Fruit fly (Drosophila melanogaster): ENCODE results near the gene nkd.

Gene nkd

DNA sequence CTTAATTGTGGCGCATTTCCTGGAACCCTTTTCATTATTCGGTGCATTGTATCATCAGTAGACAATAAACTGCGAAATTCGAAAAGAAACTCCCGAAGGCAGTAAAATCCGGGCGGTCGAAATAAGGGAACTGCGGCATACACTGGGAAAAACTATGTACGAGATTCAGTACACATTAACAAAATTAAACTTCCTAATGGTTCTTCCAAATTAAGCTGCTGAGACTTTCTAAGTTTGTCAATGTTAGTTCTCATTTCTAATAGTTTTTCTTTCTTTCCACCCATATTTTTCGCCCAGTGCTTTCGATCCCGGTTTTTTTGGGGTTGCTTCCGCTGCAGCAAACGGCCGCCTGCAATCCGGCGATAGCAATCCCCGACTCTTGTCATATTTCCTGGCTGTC lies 20.4 kb downstream of the nkd start (continued):
- TF ChIP-seq esg (GFP tag; conservative IDR thresholded peaks at IDR 0.05) = peak; percentile 75
- peak; percentile 74 for TF ChIP-seq tgo (GFP tag; IDR thresholded peaks at IDR 0.05)
- TF ChIP-seq wor (GFP tag; IDR thresholded peaks at IDR 0.05) = peak; percentile 59; the same call in 1 of the 2 replicates
- peak; percentile 80 for TF ChIP-seq Asciz (GFP tag; optimal IDR thresholded peaks at IDR 0.05)
- TF ChIP-seq CG17568 (GFP tag; optimal IDR thresholded peaks at IDR 0.05) = peak; percentile 65
- peak; percentile 73 for TF ChIP-seq trem (tag; optimal IDR thresholded peaks at IDR 0.05)
- TF ChIP-seq maf-S (GFP tag; optimal IDR thresholded peaks at IDR 0.05) = no peak
- TF ChIP-seq oc (tag; optimal IDR thresholded peaks at IDR 0.05) = peak; percentile 70
- no peak for TF ChIP-seq Ets97D (GFP tag; optimal IDR thresholded peaks at IDR 0.05)
- TF ChIP-seq ham (GFP tag; IDR thresholded peaks at IDR 0.05) = no peak
- TF ChIP-seq sqz (GFP tag; optimal IDR thresholded peaks at IDR 0.05) = peak; percentile 45
- TF ChIP-seq CG3163 (GFP tag; optimal IDR thresholded peaks at IDR 0.05) = peak; percentile 29
- TF ChIP-seq CG3726 (GFP tag; IDR thresholded peaks at IDR 0.05) = peak; percentile 66; the same call in 1 of the 3 replicates
- TF ChIP-seq CG18476 (GFP tag; optimal IDR thresholded peaks at IDR 0.05) = peak; percentile 45
- TF ChIP-seq Aef1 (GFP tag; IDR thresholded peaks at IDR 0.05) = 0 out of 3 replicates have a peak, but pooled peaks have one; percentile 29
- TF ChIP-seq z (GFP tag; IDR thresholded peaks at IDR 0.05) = peak; percentile 55; the same call in 1 of the 3 replicates
- TF ChIP-seq Adf1 (GFP tag; IDR thresholded peaks at IDR 0.05) = no peak
- TF ChIP-seq odd (GFP tag; optimal IDR thresholded peaks at IDR 0.05) = peak; percentile 60
- TF ChIP-seq CG12104 (GFP tag; optimal IDR thresholded peaks at IDR 0.05) = peak; percentile 55
- no peak for TF ChIP-seq CG10959 (GFP tag; IDR thresholded peaks at IDR 0.05)
- TF ChIP-seq CG16779 (GFP tag; IDR thresholded peaks at IDR 0.05) = no peak
- TF ChIP-seq Ets65A (GFP tag) = peak; percentile 96
- no peak for TF ChIP-seq D19B (GFP tag; optimal IDR thresholded peaks at IDR 0.05)
- TF ChIP-seq slbo (GFP tag; IDR thresholded peaks at IDR 0.05) = peak; percentile 63; the same call in 1 of the 2 replicates
- TF ChIP-seq CG10321 (GFP tag; IDR thresholded peaks at IDR 0.05) = 0 out of 2 replicates have a peak, but pooled peaks have one; percentile 13
- peak; percentile 83 for TF ChIP-seq CG6689 (GFP tag; IDR thresholded peaks at IDR 0.05)
- TF ChIP-seq BtbVII (GFP tag; optimal IDR thresholded peaks at IDR 0.05) = peak; percentile 56
- peak; percentile 51 for TF ChIP-seq Abd-B (GFP tag; optimal IDR thresholded peaks at IDR 0.05)
- peak; percentile 63 for TF ChIP-seq Fer3 (tag; optimal IDR thresholded peaks at IDR 0.05)
- TF ChIP-seq knrl (GFP tag; IDR thresholded peaks at IDR 0.05; ENCODE audit: partially characterized antibody) = no peak
- peak; percentile 22 for TF ChIP-seq Dip3 (GFP tag; optimal IDR thresholded peaks at IDR 0.05)
- TF ChIP-seq Opbp (GFP tag; IDR thresholded peaks at IDR 0.05; ENCODE audit: partially characterized antibody) = no peak
- no peak for TF ChIP-seq CG9797 (GFP tag; optimal IDR thresholded peaks at IDR 0.05)
- TF ChIP-seq CG1647 (GFP tag; optimal IDR thresholded peaks at IDR 0.05) = no peak
- TF ChIP-seq CG31365 (tag; optimal IDR thresholded peaks at IDR 0.05) = no peak
- peak; percentile 67 for TF ChIP-seq CG11247 (GFP tag; IDR thresholded peaks at IDR 0.05)
- TF ChIP-seq insv (GFP tag; optimal IDR thresholded peaks at IDR 0.05) = peak in 1 of 2 experiments; percentile 1
- peak; percentile 33 for TF ChIP-seq CG4328 (GFP tag; optimal IDR thresholded peaks at IDR 0.05)
- TF ChIP-seq p53 (GFP tag; optimal IDR thresholded peaks at IDR 0.05) = no peak
- TF ChIP-seq CG10979 (tag; optimal IDR thresholded peaks at IDR 0.05) = peak; percentile 78
- TF ChIP-seq MBD-R2 (GFP tag; IDR thresholded peaks at IDR 0.05) = peak; percentile 38; the same call in 1 of the 2 replicates
- TF ChIP-seq CG13424 (tag; optimal IDR thresholded peaks at IDR 0.05) = peak; percentile 79
- TF ChIP-seq CG11398 (GFP tag; optimal IDR thresholded peaks at IDR 0.05) = peak; percentile 80
- no peak for TF ChIP-seq sna (GFP tag; IDR thresholded peaks at IDR 0.05; ENCODE audit: partially characterized antibody)
- TF ChIP-seq cato (GFP tag; optimal IDR thresholded peaks at IDR 0.05; ENCODE audit: borderline replicate concordance) = peak; percentile 38
- peak; percentile 64 for TF ChIP-seq gcm (GFP tag; optimal IDR thresholded peaks at IDR 0.05)
- no peak for TF ChIP-seq sc (optimal IDR thresholded peaks at IDR 0.05)
- peak; percentile 65 for TF ChIP-seq sc (GFP tag; optimal IDR thresholded peaks at IDR 0.05)
- TF ChIP-seq CG8359 (GFP tag; optimal IDR thresholded peaks at IDR 0.05; ENCODE audit: borderline replicate concordance) = peak; percentile 61
- TF ChIP-seq ac (GFP tag; optimal IDR thresholded peaks at IDR 0.05) = peak; percentile 63
- peak; percentile 29 for TF ChIP-seq HmgD (GFP tag; optimal IDR thresholded peaks at IDR 0.05)
